Fruit fly (Drosophila melanogaster): ENCODE measurements around the gene yellow-h.

DNA sequence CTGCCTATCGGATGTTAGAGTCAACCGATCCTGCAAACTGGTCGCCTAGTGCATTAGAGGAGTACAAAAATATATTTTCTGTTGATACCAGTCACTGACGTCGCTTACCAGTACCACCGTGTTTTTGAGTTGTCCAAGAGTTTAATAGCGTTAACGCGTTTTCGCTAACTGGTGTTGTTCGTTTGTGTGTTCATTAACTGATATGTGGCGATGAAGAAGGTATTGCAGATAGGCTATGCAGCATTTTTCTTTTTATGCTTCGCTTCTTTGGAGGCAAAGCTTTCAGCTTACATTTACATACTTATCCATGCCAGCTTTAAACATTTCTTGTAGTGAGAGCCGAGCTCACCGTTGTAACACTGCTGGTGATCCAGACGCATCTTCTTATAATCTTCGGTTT is 10.7 kb downstream of the yellow-h start:
- TF ChIP-seq Sin3A (optimal IDR thresholded peaks at IDR 0.05) = no peak
- no peak for TF ChIP-seq h (optimal IDR thresholded peaks at IDR 0.05)
